Worm (Caenorhabditis elegans): Measurements from ENCODE around the gene pat-3.

ce11 chrIII:3872978-3873377 is 41.0 kb downstream of the pat-3 start:
- TF ChIP-seq cog-1 (tag; optimal IDR thresholded peaks at IDR 0.05) (no peak), ztf-29 (GFP tag; IDR thresholded peaks at IDR 0.05) (no peak), flt-1 (GFP tag; IDR thresholded peaks at IDR 0.05) (no peak), T22C8.4 (GFP tag; IDR thresholded peaks at IDR 0.05) (no peak), ref-1 (GFP tag; conservative IDR thresholded peaks at IDR 0.05) (no peak), ztf-23 (GFP tag; IDR thresholded peaks at IDR 0.05) (no peak), tab-1 (GFP tag; IDR thresholded peaks at IDR 0.05) (no peak), med-1 (GFP tag; optimal IDR thresholded peaks at IDR 0.05; ENCODE audit: insufficient read depth) (no peak)

All from whole organism, midembryonic.